Worm (Caenorhabditis elegans): ENCODE measurements around the gene ech-3.

Gene ech-3

ce11 chrV:8039606-8040005 lies 17.6 kb downstream of the ech-3 start:
- TF ChIP-seq unc-62 (GFP tag; optimal IDR thresholded peaks at IDR 0.05), result no peak

ce11 chrV:8040247-8041084 lies 18.4 kb downstream of the ech-3 start:
- no peak for TF ChIP-seq unc-62 (GFP tag; optimal IDR thresholded peaks at IDR 0.05)

ce11 chrV:8041336-8041868 lies 19.4 kb downstream of the ech-3 start:
- TF ChIP-seq unc-62 (GFP tag; optimal IDR thresholded peaks at IDR 0.05), result no peak

ce11 chrV:8043664-8044063 lies 21.6 kb downstream of the ech-3 start:
- no peak for TF ChIP-seq unc-62 (GFP tag; optimal IDR thresholded peaks at IDR 0.05)

ce11 chrV:8044957-8045356 lies 22.9 kb downstream of the ech-3 start:
- no peak for TF ChIP-seq unc-62 (GFP tag; optimal IDR thresholded peaks at IDR 0.05)

ce11 chrV:8046706-8047105 lies 24.7 kb downstream of the ech-3 start, which contains the start of gene ZC513.3:
ZC513.3 (plus strand) TSS chrV:8047006.
- TF ChIP-seq unc-62 (GFP tag; optimal IDR thresholded peaks at IDR 0.05), result no peak

ce11 chrV:8050059-8050677 lies 28.2 kb downstream of the ech-3 start:
- TF ChIP-seq unc-62 (GFP tag; optimal IDR thresholded peaks at IDR 0.05), result no peak

- TF ChIP-seq unc-62 (GFP tag; optimal IDR thresholded peaks at IDR 0.05), result no peak
Measured at ce11 chrV:8050811-8051210, 28.8 kb downstream of the ech-3 start, which contains the start of gene col-43. col-43 (minus strand) TSS chrV:8050911.

ce11 chrV:8051851-8052250 lies 29.8 kb downstream of the ech-3 start, which contains the start of gene sth-1:
sth-1 (plus strand) TSS chrV:8052151.
- TF ChIP-seq unc-62 (GFP tag; optimal IDR thresholded peaks at IDR 0.05), result no peak

- TF ChIP-seq unc-62 (GFP tag; optimal IDR thresholded peaks at IDR 0.05), result no peak
Measured at ce11 chrV:8054130-8054529, 32.1 kb downstream of the ech-3 start, which contains the start of gene ZC513.2. ZC513.2 (plus strand) TSS chrV:8054430.

- no peak for TF ChIP-seq unc-62 (GFP tag; optimal IDR thresholded peaks at IDR 0.05)
Measured at ce11 chrV:8055170-8055569, 33.2 kb downstream of the ech-3 start.

ce11 chrV:8058359-8058758 lies 36.3 kb downstream of the ech-3 start, which contains the start of gene str-138:
str-138 (plus strand) TSS chrV:8058659.
- no peak for TF ChIP-seq unc-62 (GFP tag; optimal IDR thresholded peaks at IDR 0.05)

- no peak for TF ChIP-seq unc-62 (GFP tag; optimal IDR thresholded peaks at IDR 0.05)
Measured at ce11 chrV:8062074-8062473, 40.1 kb downstream of the ech-3 start, which contains the start of gene str-139. str-139 (minus strand) TSS chrV:8062174.

- TF ChIP-seq unc-62 (GFP tag; optimal IDR thresholded peaks at IDR 0.05), result no peak
Measured at ce11 chrV:8067800-8068199, 45.8 kb downstream of the ech-3 start, which contains the start of gene str-140. str-140 (minus strand) TSS chrV:8067900.

- no peak for TF ChIP-seq unc-62 (GFP tag; optimal IDR thresholded peaks at IDR 0.05)
Measured at ce11 chrV:8069637-8070036, 47.6 kb downstream of the ech-3 start, which contains the start of gene str-143. str-143 (minus strand) TSS chrV:8069737.

- no peak for TF ChIP-seq unc-62 (GFP tag; optimal IDR thresholded peaks at IDR 0.05)
Measured at ce11 chrV:8072047-8072446, 50.0 kb downstream of the ech-3 start, which contains the start of gene str-144. str-144 (minus strand) TSS chrV:8072147.

Measured in whole organism, dauer.